Worm (Caenorhabditis elegans): ENCODE results near the gene ZC116.1.

ZC116.1 gene

DNA sequence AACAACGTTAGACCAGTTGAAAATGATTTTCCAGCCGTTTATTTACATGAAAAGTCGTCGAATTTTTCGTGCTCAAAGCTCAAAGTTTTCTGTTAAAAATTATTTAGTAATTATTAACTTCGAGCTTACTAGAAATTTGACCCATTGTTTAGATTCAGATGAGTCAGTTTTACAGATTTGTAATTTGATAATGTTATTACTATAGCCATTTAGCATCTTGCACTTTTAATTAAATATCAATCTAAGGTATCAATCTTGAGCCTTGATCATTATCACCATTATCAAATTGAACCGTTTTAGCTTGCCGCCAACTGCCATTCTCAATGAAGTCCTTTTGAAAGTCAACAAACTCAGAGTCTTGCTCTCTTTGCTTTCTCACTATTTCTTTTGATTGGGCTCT is at the start of gene ZC116.1:
Gene ZC116.1 (plus strand): TSS at position 301 of the 400 bp plus-strand sequence.
- TF ChIP-seq him-1 (tag; optimal IDR thresholded peaks at IDR 0.05) (no peak), W03F9.2 (tag; optimal IDR thresholded peaks at IDR 0.05) (no peak), dao-5 (tag; optimal IDR thresholded peaks at IDR 0.05) (no peak)

ce11 chrV:12560328-12560782 is 49.3 kb upstream of the ZC116.1 start, which contains the start of gene sel-1:
Gene sel-1, plus strand, starts transcription at chrV:12560732.
- TF ChIP-seq dao-5 (tag; optimal IDR thresholded peaks at IDR 0.05) (no peak), him-1 (tag; optimal IDR thresholded peaks at IDR 0.05) (no peak)

ce11 chrV:12563187-12563586 is 46.4 kb upstream of the ZC116.1 start, which contains the start of gene mrps-5:
Gene mrps-5, plus strand, starts transcription at chrV:12563487.
- TF ChIP-seq him-1 (tag; optimal IDR thresholded peaks at IDR 0.05): no peak
- no peak for TF ChIP-seq W03F9.2 (tag; optimal IDR thresholded peaks at IDR 0.05)
- TF ChIP-seq dao-5 (tag; optimal IDR thresholded peaks at IDR 0.05): no peak

- TF ChIP-seq him-1 (tag; optimal IDR thresholded peaks at IDR 0.05): no peak
- no peak for TF ChIP-seq W03F9.2 (tag; optimal IDR thresholded peaks at IDR 0.05)
- no peak for TF ChIP-seq dao-5 (tag; optimal IDR thresholded peaks at IDR 0.05)
Observed at ce11 chrV:12564902-12565301, 44.7 kb upstream of the ZC116.1 start.

DNA sequence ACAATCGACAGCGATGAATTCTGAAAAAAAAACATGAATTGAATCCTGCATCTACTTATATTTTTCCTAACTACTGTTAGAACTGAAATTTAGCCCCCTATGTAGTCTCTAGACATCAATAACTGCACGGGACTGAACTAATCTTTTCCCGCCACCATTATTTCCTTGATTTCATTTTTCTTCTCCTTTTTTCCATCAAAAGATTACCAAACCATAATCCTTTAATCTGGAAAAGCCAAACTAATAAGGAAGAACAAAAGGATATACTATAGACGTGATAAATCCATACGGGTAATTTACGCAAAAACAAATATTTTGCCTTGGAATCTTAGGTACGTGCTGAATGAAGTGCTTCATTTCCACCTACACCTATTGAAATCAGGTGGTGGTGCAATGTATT is 42.3 kb upstream of the ZC116.1 start:
- TF ChIP-seq W03F9.2 (tag; optimal IDR thresholded peaks at IDR 0.05): no peak
- no peak for TF ChIP-seq dao-5 (tag; optimal IDR thresholded peaks at IDR 0.05)
- TF ChIP-seq him-1 (tag; optimal IDR thresholded peaks at IDR 0.05): no peak

DNA sequence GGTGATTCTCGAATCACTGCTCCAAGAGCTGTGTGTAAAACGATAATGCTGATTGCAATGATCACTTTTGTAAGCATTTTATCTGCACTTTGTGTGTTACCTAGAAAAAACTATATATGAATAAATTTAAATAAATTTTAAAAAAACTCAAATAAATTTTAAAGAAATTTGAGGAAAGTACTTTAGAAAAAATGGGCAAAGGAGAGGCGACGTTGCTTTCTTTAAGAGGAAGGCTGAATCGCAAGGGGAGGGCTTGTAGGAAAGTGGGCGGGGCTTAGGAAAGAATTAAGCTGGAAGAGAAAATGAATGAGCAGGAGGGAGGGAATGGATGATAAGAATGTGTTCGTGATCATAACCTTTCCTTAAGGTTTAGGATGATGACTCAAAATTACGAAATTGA is 41.8 kb upstream of the ZC116.1 start, which contains the start of gene E02A10.4:
Gene E02A10.4 (minus strand): TSS at position 101 of the 400 bp plus-strand sequence.
- TF ChIP-seq dao-5 (tag; optimal IDR thresholded peaks at IDR 0.05) (no peak), W03F9.2 (tag; optimal IDR thresholded peaks at IDR 0.05) (no peak), him-1 (tag; optimal IDR thresholded peaks at IDR 0.05) (no peak)

ce11 chrV:12570271-12570670 is 39.4 kb upstream of the ZC116.1 start:
- no peak for TF ChIP-seq dao-5 (tag; optimal IDR thresholded peaks at IDR 0.05)
- TF ChIP-seq him-1 (tag; optimal IDR thresholded peaks at IDR 0.05): no peak
- no peak for TF ChIP-seq W03F9.2 (tag; optimal IDR thresholded peaks at IDR 0.05)

ce11 chrV:12575846-12576245 is 33.8 kb upstream of the ZC116.1 start:
- TF ChIP-seq dao-5 (tag; optimal IDR thresholded peaks at IDR 0.05) (no peak), W03F9.2 (tag; optimal IDR thresholded peaks at IDR 0.05) (no peak), him-1 (tag; optimal IDR thresholded peaks at IDR 0.05) (no peak)

- TF ChIP-seq W03F9.2 (tag; optimal IDR thresholded peaks at IDR 0.05) (no peak), dao-5 (tag; optimal IDR thresholded peaks at IDR 0.05) (no peak)
Observed at ce11 chrV:12576495-12576947, 33.1 kb upstream of the ZC116.1 start, which contains the start of gene grl-23. Gene grl-23, minus strand, starts transcription at chrV:12576897.

- TF ChIP-seq W03F9.2 (tag; optimal IDR thresholded peaks at IDR 0.05): no peak
- TF ChIP-seq dao-5 (tag; optimal IDR thresholded peaks at IDR 0.05): no peak
- TF ChIP-seq him-1 (tag; optimal IDR thresholded peaks at IDR 0.05): no peak
Observed at ce11 chrV:12579299-12579698, 30.3 kb upstream of the ZC116.1 start, which contains the start of gene E02A10.3. Gene E02A10.3, plus strand, starts transcription at chrV:12579599.

ce11 chrV:12583421-12583820 is 26.2 kb upstream of the ZC116.1 start:
- TF ChIP-seq W03F9.2 (tag; optimal IDR thresholded peaks at IDR 0.05) (no peak), him-1 (tag; optimal IDR thresholded peaks at IDR 0.05) (no peak)

DNA sequence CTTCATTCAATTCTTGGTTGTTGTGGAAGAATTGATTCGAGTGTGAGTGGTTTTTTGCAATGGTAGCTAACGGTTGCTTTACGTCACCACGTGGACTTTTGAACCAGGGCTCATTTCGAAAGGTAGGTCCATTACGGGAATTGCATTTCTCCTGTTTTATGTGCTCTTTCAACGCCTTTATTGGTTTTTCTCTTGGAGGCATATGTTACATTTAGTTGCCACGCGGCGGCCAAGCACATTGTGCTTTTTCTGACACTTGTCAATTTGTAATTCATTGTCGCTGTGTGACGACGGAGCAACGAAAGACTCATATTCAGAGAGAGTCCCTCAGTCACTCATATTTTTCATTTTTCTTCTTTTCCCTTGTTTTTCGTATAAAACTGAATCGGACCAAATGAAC is 24.9 kb upstream of the ZC116.1 start:
- TF ChIP-seq dao-5 (tag; optimal IDR thresholded peaks at IDR 0.05) (no peak), W03F9.2 (tag; optimal IDR thresholded peaks at IDR 0.05) (no peak), him-1 (tag; optimal IDR thresholded peaks at IDR 0.05) (no peak)

- no peak for TF ChIP-seq W03F9.2 (tag; optimal IDR thresholded peaks at IDR 0.05)
- TF ChIP-seq dao-5 (tag; optimal IDR thresholded peaks at IDR 0.05): no peak
- no peak for TF ChIP-seq him-1 (tag; optimal IDR thresholded peaks at IDR 0.05)
Observed at ce11 chrV:12586793-12587192, 22.8 kb upstream of the ZC116.1 start.

DNA sequence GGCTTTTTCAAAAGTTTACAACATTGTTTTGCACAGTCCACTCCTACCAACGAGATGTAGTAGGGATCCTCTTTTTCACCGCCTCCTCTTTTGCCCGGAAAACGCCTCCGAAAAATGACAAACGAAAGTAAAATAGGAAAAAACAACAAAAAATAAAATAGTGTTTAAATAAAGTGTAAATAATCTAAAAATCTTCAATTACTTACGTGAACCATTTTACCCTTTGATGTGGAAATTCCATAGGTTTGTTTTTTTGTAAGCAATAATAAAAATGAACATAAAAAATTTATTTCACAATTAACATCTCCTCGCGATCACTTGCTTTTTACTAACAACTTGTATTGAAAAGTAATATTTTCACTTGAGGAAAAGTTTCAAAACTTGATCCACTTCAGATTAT is 21.6 kb upstream of the ZC116.1 start, which contains the start of gene C14C10.1:
Gene C14C10.1 (plus strand): TSS at position 301 of the 400 bp plus-strand sequence.
- TF ChIP-seq him-1 (tag; optimal IDR thresholded peaks at IDR 0.05) (no peak), dao-5 (tag; optimal IDR thresholded peaks at IDR 0.05) (no peak), W03F9.2 (tag; optimal IDR thresholded peaks at IDR 0.05) (no peak)

DNA sequence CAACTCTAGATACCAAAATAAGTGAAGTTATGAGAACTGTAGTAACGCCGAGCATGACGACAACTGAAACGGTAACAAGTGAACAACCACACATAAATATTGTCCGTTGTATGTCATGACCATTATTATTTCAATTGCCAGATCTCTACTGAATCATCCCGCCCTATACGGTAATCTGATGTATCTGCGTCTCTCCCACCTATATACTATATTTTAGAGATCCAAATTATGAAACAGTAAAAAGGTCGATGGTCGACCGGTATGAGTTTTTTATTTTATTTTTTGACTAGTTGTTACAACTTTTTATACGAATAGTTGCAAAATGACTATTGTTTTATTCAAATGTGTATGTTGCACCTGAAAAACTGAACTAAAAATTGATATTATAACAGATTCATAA is 19.0 kb upstream of the ZC116.1 start, which contains the start of gene ttr-43:
Gene ttr-43 (minus strand): TSS at position 101 of the 400 bp plus-strand sequence.
- TF ChIP-seq dao-5 (tag; optimal IDR thresholded peaks at IDR 0.05) (no peak), him-1 (tag; optimal IDR thresholded peaks at IDR 0.05) (no peak), W03F9.2 (tag; optimal IDR thresholded peaks at IDR 0.05) (no peak)

Data from whole organism, L4/young adult.